Worm (Caenorhabditis elegans) whole organism, early embryonic: Measurements from ENCODE around the gene scl-25.

Source experiments
- ama-1 ChIP-seq: fragments of 150-350 bp; optimal IDR thresholded peaks from 2 replicates; lab custom pipeline; 2014
- flt-1 ChIP-seq: fragments of 200-800 bp; sonication (Bioruptor generic); IDR thresholded peaks from 2 replicates; pipeline ENCODE4 v1.3.6; 2022; ENCODE audit warnings: missing genetic modification characterization, missing compliant biosample characterization
- pes-1 ChIP-seq: fragments of 200-800 bp; sonication (Bioruptor generic); IDR thresholded peaks from 2 replicates; pipeline ENCODE4 v1.3.6; 2022; ENCODE audit warnings: missing genetic modification reagents, missing genetic modification characterization, missing compliant biosample characterization
- scrt-1 ChIP-seq: fragments of 200-800 bp; sonication (Bioruptor generic); IDR thresholded peaks from 2 replicates; pipeline ENCODE4 v1.3.6; 2022; ENCODE audit warnings: missing genetic modification characterization, missing compliant biosample characterization
- sea-1 ChIP-seq: fragments of 200-800 bp; sonication (Bioruptor generic); conservative IDR thresholded peaks from 2 replicates; pipeline ENCODE4 v1.3.6; 2022; ENCODE audit warnings: missing genetic modification characterization, missing compliant biosample characterization
- tra-4 ChIP-seq: sonication (generic microtip); optimal IDR thresholded peaks from 2 replicates; lab custom pipeline; 2017; ENCODE audit warnings: missing genetic modification characterization, missing compliant biosample characterization

DNA sequence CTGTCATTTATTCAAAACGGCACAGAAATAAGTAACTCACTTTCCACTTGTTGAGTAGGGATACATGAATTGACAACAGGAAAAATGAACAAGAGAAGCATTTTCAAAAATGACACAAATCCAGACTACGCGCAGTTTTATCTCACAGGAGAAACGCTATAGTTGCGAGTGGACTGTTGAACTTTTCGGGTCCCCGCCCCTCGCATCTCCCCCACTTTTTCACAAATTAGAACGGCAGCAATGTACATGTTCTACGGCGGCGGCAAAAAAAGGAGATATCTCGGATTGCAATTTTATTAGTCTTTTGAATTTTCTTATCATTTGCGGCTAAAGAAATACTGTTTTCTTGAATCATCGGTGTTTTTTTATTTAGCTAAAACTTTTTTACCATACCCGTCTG, 19.9 kb downstream of the scl-25 start, which contains the start of gene clec-242:
- TF ChIP-seq flt-1 (GFP tag; lab: Robert Waterston, UW) (no peak), scrt-1 (GFP tag; lab: Robert Waterston, UW) (no peak), tra-4 (no peak), ama-1 (no peak), pes-1 (GFP tag; lab: Robert Waterston, UW) (no peak), sea-1 (GFP tag; lab: Robert Waterston, UW) (no peak)
